Fruit fly (Drosophila melanogaster) whole organism: ENCODE results near the gene CG9184.

ENCODE experiments used
- CG8478 ChIP-seq: fragments of >200 bp; optimal IDR thresholded peaks from 2 replicates; lab custom pipeline; 2018; ENCODE audit warnings: inconsistent platforms
- Dll ChIP-seq: fragments of >200 bp; optimal IDR thresholded peaks from 2 replicates; lab custom pipeline; 2017
- EcR ChIP-seq, 2 experiments: fragments of >200 bp; optimal IDR thresholded peaks; 2 replicates each; lab custom pipeline; 2017; ENCODE audit warnings: missing biosample characterization in 2 of 2, missing genetic modification characterization in 2 of 2, missing genetic modification reagents in 2 of 2
- pan ChIP-seq: fragments of >200 bp; optimal IDR thresholded peaks from 2 replicates; lab custom pipeline; 2017
- usp ChIP-seq: fragments of >200 bp; optimal IDR thresholded peaks from 2 replicates; lab custom pipeline; 2017; ENCODE audit warnings: missing biosample characterization, missing genetic modification characterization, mixed read lengths

dm6 chr3L:1325626-1325937 is 3.0 kb upstream of the CG9184 start:
- TF ChIP-seq pan (lab: Kevin White, UChicago) (no peak), CG8478 (lab: Kevin White, UChicago) (no peak), usp (GFP tag; lab: Kevin White, UChicago) (no peak), Dll (lab: Kevin White, UChicago) (no peak), EcR (GFP tag; optimal IDR thresholded peaks at IDR 0.05; lab: Kevin White, UChicago) (no peak)
